Fruit fly (Drosophila melanogaster): Measurements from ENCODE around the gene CG17036.

Gene CG17036

DNA sequence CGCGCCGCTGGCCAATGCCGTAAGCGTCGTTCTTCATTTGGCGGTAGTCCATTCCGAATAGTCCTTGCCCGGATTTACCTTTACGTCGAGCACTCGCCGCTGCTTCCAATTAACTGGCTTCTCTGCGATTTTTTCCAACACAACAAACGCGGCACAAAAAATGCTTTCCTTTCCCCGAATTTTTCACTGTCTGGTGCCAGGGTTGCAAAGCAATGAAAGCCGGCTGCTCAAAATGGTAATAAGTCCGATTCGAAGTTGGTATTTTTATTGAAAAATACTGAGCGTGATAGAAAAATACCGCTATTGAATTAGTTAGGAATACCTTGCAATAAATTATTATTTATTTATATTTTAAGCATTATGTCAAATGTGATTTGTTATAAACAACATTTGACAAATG is 11.7 kb upstream of the CG17036 start:
- TF ChIP-seq fd85E (GFP tag; optimal IDR thresholded peaks at IDR 0.05) (no peak), esn (GFP tag; optimal IDR thresholded peaks at IDR 0.05) (peak; percentile 7), CG6808 (GFP tag; optimal IDR thresholded peaks at IDR 0.05) (no peak), topi (GFP tag; optimal IDR thresholded peaks at IDR 0.05) (no peak), CG11294 (GFP tag; IDR thresholded peaks at IDR 0.05) (no peak)

DNA sequence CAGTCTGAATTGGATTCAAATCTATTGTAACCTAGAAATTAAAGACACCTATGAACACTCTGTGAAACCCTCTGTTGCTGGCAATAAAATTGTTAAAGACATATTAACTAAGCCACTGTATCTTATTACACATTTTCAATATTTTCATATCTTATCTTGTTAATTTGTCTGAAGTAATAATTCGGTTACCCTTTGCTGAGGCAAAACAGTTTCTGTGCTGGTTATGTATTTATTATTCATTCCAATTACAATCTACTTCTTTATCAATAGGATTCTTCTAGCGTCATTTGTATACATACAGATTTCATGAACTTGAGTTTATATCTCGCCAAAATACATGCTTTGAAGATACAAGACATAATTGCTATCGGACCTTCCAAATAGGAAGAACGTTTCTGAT is 8.0 kb upstream of the CG17036 start:
- TF ChIP-seq acj6 (GFP tag; optimal IDR thresholded peaks at IDR 0.05) = no peak
- no peak for TF ChIP-seq Sox14 (GFP tag; optimal IDR thresholded peaks at IDR 0.05)
- TF ChIP-seq CG16779 (tag; optimal IDR thresholded peaks at IDR 0.05) = no peak
- no peak for TF ChIP-seq Ets96B (tag; optimal IDR thresholded peaks at IDR 0.05)
- TF ChIP-seq Blimp-1 (GFP tag; optimal IDR thresholded peaks at IDR 0.05) = no peak
- TF ChIP-seq Hr4 (GFP tag; optimal IDR thresholded peaks at IDR 0.05) = no peak
- TF ChIP-seq fkh (GFP tag; optimal IDR thresholded peaks at IDR 0.05) = no peak
- no peak for TF ChIP-seq CG8319 (GFP tag; optimal IDR thresholded peaks at IDR 0.05)
- TF ChIP-seq salr (GFP tag; optimal IDR thresholded peaks at IDR 0.05) = no peak
- no peak for TF ChIP-seq CG10669 (GFP tag; optimal IDR thresholded peaks at IDR 0.05)
- no peak for TF ChIP-seq CG8119 (GFP tag; IDR thresholded peaks at IDR 0.05)
- TF ChIP-seq net (GFP tag; optimal IDR thresholded peaks at IDR 0.05) = no peak
- no peak for TF ChIP-seq Sox15 (GFP tag; optimal IDR thresholded peaks at IDR 0.05)
- TF ChIP-seq CG11294 (GFP tag; IDR thresholded peaks at IDR 0.05) = no peak
- no peak for TF ChIP-seq esn (GFP tag; optimal IDR thresholded peaks at IDR 0.05)

DNA sequence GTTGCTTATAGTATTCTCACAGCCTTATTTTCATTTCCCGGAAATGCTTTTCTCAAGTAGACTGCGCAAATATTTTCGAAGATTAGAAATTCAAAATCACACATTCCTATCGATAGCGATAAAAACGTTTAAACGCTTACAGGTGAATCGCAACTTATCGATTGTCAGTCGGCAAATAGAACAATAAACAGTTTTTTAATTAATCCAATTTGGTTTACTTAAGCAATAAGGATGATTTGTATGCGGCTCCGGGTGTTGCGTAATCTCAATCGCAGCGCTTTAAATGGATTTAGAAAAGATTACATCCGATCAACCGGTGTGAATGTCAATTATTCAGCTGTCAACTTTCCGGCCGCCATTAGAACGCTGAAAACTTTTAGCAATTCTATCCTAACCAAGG is 7.0 kb upstream of the CG17036 start, which contains the start of the genes CG6180 and CG15484:
Gene CG6180, plus strand, starts transcription at position 122 of the 400 bp plus-strand sequence.
Gene CG15484, minus strand, starts transcription at position 172 of the 400 bp plus-strand sequence.
- TF ChIP-seq lz (GFP tag; optimal IDR thresholded peaks at IDR 0.05) = no peak
- TF ChIP-seq achi (GFP tag; optimal IDR thresholded peaks at IDR 0.05) = peak; percentile 91

DNA sequence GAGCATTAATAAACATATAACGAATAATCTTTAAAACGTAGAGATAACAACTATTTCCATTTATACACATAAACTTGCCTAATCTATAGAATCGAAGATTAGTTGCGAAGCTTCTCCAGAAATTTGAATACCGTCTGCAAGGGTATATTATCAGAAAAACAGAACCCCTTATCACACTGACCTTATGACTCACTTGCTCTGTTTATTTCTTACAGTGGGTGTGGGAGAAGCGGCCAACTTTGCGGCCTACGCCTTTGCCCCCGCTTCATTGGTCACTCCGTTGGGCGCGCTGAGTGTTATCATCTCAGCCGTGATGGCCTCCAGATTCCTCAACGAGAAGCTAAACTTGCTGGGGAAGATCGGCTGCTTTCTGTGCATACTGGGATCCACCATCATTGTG is 4.8 kb upstream of the CG17036 start:
- peak; percentile 54 for TF ChIP-seq Eip78C (GFP tag)
- no peak for TF ChIP-seq CG11762 (GFP tag; optimal IDR thresholded peaks at IDR 0.05; ENCODE audit: insufficient read depth)
- TF ChIP-seq svp (GFP tag) = peak; percentile 95
- TF ChIP-seq CG8632 (GFP tag; optimal IDR thresholded peaks at IDR 0.05) = no peak

DNA sequence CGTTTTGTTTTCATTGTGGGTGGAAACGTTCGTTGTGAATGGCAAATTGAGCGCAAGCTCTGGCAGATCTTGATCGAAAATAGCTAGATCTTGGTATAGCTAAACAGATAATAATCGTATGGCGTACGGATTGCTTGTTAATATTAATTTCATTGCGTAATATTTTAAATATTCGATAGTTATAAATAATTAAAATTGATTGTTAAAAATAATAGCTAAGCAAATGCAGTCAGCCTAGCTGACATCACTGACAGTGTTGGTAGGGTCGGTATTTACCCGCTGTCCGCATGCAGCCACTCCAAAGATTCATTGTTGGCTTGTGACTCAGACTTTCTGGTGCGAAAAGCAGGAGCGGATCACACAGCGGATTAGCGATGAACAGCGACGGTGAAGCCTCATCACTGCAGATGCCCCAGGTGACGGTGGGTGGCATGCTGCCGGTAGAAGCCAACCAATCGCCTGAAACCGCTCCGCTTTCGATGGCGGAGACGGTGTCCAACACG is 3.9 kb upstream of the CG17036 start, which contains the start of the genes CG5776 and spict:
Gene CG5776, minus strand, starts transcription at position 34 of the 503 bp plus-strand sequence.
Gene spict, plus strand, starts transcription at position 308 of the 503 bp plus-strand sequence.
- TF ChIP-seq CG7368 (GFP tag; optimal IDR thresholded peaks at IDR 0.05) (no peak), CG6808 (GFP tag; optimal IDR thresholded peaks at IDR 0.05) (peak; percentile 40), esn (GFP tag; optimal IDR thresholded peaks at IDR 0.05) (peak; percentile 71), CG8632 (GFP tag; optimal IDR thresholded peaks at IDR 0.05) (peak; percentile 20), CG34406 (GFP tag; optimal IDR thresholded peaks at IDR 0.05) (peak; percentile 58), Hr39 (GFP tag; optimal IDR thresholded peaks at IDR 0.05) (peak; percentile 48), eg (GFP tag; IDR thresholded peaks at IDR 0.05) (no peak; the same call in none of the 3 replicates), Hr4 (GFP tag; optimal IDR thresholded peaks at IDR 0.05) (peak; percentile 74), Sox15 (GFP tag; optimal IDR thresholded peaks at IDR 0.05) (no peak), Gug (GFP tag; IDR thresholded peaks at IDR 0.05) (peak; percentile 58; the same call in 1 of the 2 replicates), Hr38 (GFP tag; optimal IDR thresholded peaks at IDR 0.05) (no peak), CG16779 (tag; optimal IDR thresholded peaks at IDR 0.05) (no peak), cyc (GFP tag; optimal IDR thresholded peaks at IDR 0.05) (peak; percentile 14), CG9139 (GFP tag; optimal IDR thresholded peaks at IDR 0.05) (no peak), CG10631 (GFP tag; optimal IDR thresholded peaks at IDR 0.05) (peak; percentile 79), Eip75B (GFP tag; optimal IDR thresholded peaks at IDR 0.05) (peak; percentile 60), fd85E (GFP tag; optimal IDR thresholded peaks at IDR 0.05) (no peak), Ets21C (GFP tag; optimal IDR thresholded peaks at IDR 0.05) (peak; percentile 50), CG15336 (GFP tag; IDR thresholded peaks at IDR 0.05) (peak; percentile 70), Eip78C (GFP tag) (peak; percentile 75), acj6 (GFP tag; optimal IDR thresholded peaks at IDR 0.05) (peak; percentile 54), CG31627 (GFP tag; optimal IDR thresholded peaks at IDR 0.05) (peak; percentile 47), ss (GFP tag; optimal IDR thresholded peaks at IDR 0.05) (peak; percentile 42 to 66), CG11902 (GFP tag; optimal IDR thresholded peaks at IDR 0.05) (peak; percentile 73), CG10669 (GFP tag; optimal IDR thresholded peaks at IDR 0.05) (no peak), CG3032 (tag; optimal IDR thresholded peaks at IDR 0.05) (peak; percentile 67), CG1621 (tag; optimal IDR thresholded peaks at IDR 0.05) (peak; percentile 48), CG4318 (GFP tag; optimal IDR thresholded peaks at IDR 0.05) (no peak), Lpt (GFP tag; optimal IDR thresholded peaks at IDR 0.05) (no peak)

Data from whole organism, prepupa.